Worm (Caenorhabditis elegans): ENCODE data around the gene blos-1.
"Not testable (repeated sequence)": the region's sequence is repeated elsewhere in the genome, so short reads cannot be mapped to it uniquely, and the experiment has no call there.

- not testable (repeated sequence) for TF ChIP-seq him-1 (tag; optimal IDR thresholded peaks at IDR 0.05); ceh-40 (GFP tag; IDR thresholded peaks at IDR 0.05); snpc-1.3 (tag; optimal IDR thresholded peaks at IDR 0.05; ENCODE audit: insufficient read depth); akir-1 (GFP tag; optimal IDR thresholded peaks at IDR 0.05); nfya-1 (tag; optimal IDR thresholded peaks at IDR 0.05; ENCODE audit: borderline replicate concordance, insufficient read depth)
These were observed 10.1 kb upstream of the blos-1 start, which contains the start of gene Y70G10A.4 for ce11 chrIII:10221860-10222259.

Data from whole organism, young adult.